Worm (Caenorhabditis elegans) whole organism, L2 larva: ENCODE measurements around the gene H10E21.4.

Source experiments
- C34F6.9 ChIP-seq: fragments of 150-350 bp; optimal IDR thresholded peaks from 2 replicates; lab custom pipeline; 2014; ENCODE audit warnings: missing biosample characterization, missing genetic modification characterization
- Y55F3AM.14 ChIP-seq: fragments of 200-800 bp; sonication (Bioruptor generic); optimal IDR thresholded peaks from 2 replicates; lab custom pipeline; 2018; ENCODE audit warnings: mild to moderate bottlenecking, missing genetic modification characterization, missing compliant biosample characterization
- ZK546.5 ChIP-seq: sonication (generic microtip); optimal IDR thresholded peaks from 2 replicates; lab custom pipeline; 2017; ENCODE audit warnings: missing biosample characterization, missing genetic modification characterization
- alr-1 ChIP-seq: fragments of 150-350 bp; optimal IDR thresholded peaks from 2 replicates; lab custom pipeline; 2014; ENCODE audit warnings: missing biosample characterization, missing genetic modification characterization
- ama-1 ChIP-seq: fragments of 150-350 bp; optimal IDR thresholded peaks from 2 replicates; lab custom pipeline; 2018; ENCODE audit warnings: inconsistent platforms
- blmp-1 ChIP-seq: sonication (generic microtip); optimal IDR thresholded peaks from 2 replicates; lab custom pipeline; 2017; ENCODE audit warnings: missing genetic modification characterization, mild to moderate bottlenecking, missing compliant biosample characterization, antibody characterized with exemption, moderate library complexity; ENCODE audit not compliant: insufficient read depth
- ceh-16 ChIP-seq: fragments of 150-350 bp; optimal IDR thresholded peaks from 2 replicates; lab custom pipeline; 2014; ENCODE audit warnings: missing biosample characterization, missing genetic modification characterization
- ceh-82 ChIP-seq: fragments of 150-350 bp; optimal IDR thresholded peaks from 2 replicates; lab custom pipeline; 2014; ENCODE audit warnings: missing biosample characterization, missing genetic modification characterization
- dmd-4 ChIP-seq: sonication (generic microtip); optimal IDR thresholded peaks from 2 replicates; lab custom pipeline; 2017; ENCODE audit warnings: missing biosample characterization, missing genetic modification characterization
- egl-27 ChIP-seq: sonication (generic microtip); optimal IDR thresholded peaks from 3 replicates; lab custom pipeline; 2017; ENCODE audit warnings: missing biosample characterization, missing genetic modification reagents, missing genetic modification characterization
- elt-1 ChIP-seq: fragments of 150-350 bp; optimal IDR thresholded peaks from 2 replicates; lab custom pipeline; 2014; ENCODE audit warnings: missing biosample characterization, missing genetic modification characterization
- elt-3 ChIP-seq: sonication (generic microtip); optimal IDR thresholded peaks from 2 replicates; lab custom pipeline; 2017; ENCODE audit warnings: missing biosample characterization, missing genetic modification characterization
- gmeb-1 ChIP-seq: fragments of 150-350 bp; optimal IDR thresholded peaks from 2 replicates; lab custom pipeline; 2014; ENCODE audit warnings: missing biosample characterization, missing genetic modification characterization
- lin-13 ChIP-seq: fragments of 150-350 bp; optimal IDR thresholded peaks from 2 replicates; lab custom pipeline; 2014; ENCODE audit warnings: missing biosample characterization, missing genetic modification reagents, missing genetic modification characterization
- lin-39 ChIP-seq: fragments of 150-350 bp; optimal IDR thresholded peaks from 2 replicates; lab custom pipeline; 2014; ENCODE audit warnings: missing biosample characterization, missing genetic modification reagents, missing genetic modification characterization
- lsy-2 ChIP-seq, 2 experiments: fragments of 150-350 bp in 1 of 2; sonication (generic microtip) in 1 of 2; optimal IDR thresholded peaks; 2 replicates each; lab custom pipeline; 2014 to 2017; ENCODE audit warnings: missing biosample characterization in 2 of 2, missing genetic modification characterization in 2 of 2
- mab-5 ChIP-seq: fragments of 150-350 bp; optimal IDR thresholded peaks from 2 replicates; lab custom pipeline; 2014; ENCODE audit warnings: missing biosample characterization, missing genetic modification characterization
- mbf-1 ChIP-seq: sonication (generic microtip); optimal IDR thresholded peaks from 2 replicates; lab custom pipeline; 2017; ENCODE audit warnings: missing biosample characterization, missing genetic modification characterization
- mdl-1 ChIP-seq, 2 experiments: fragments of 150-350 bp in 1 of 2; sonication (generic microtip) in 1 of 2; optimal IDR thresholded peaks; 2 replicates each; lab custom pipeline; 2017; ENCODE audit warnings: missing biosample characterization in 2 of 2, missing genetic modification characterization in 2 of 2
- nhr-10 ChIP-seq: sonication (generic microtip); optimal IDR thresholded peaks from 2 replicates; lab custom pipeline; 2017; ENCODE audit warnings: missing biosample characterization, missing genetic modification characterization
- nhr-12 ChIP-seq: fragments of 150-350 bp; optimal IDR thresholded peaks from 2 replicates; lab custom pipeline; 2014; ENCODE audit warnings: missing biosample characterization, missing genetic modification characterization
- nhr-129 ChIP-seq: fragments of 150-350 bp; optimal IDR thresholded peaks from 2 replicates; lab custom pipeline; 2014; ENCODE audit warnings: missing biosample characterization, missing genetic modification characterization
- nhr-237 ChIP-seq: fragments of 150-350 bp; optimal IDR thresholded peaks from 2 replicates; lab custom pipeline; 2014; ENCODE audit warnings: missing biosample characterization, missing genetic modification characterization
- nhr-25 ChIP-seq: fragments of 150-350 bp; sonication (generic microtip); optimal IDR thresholded peaks from 3 replicates; lab custom pipeline; 2014; ENCODE audit warnings: missing biosample characterization, missing genetic modification characterization
- nhr-6 ChIP-seq: fragments of 150-350 bp; optimal IDR thresholded peaks from 2 replicates; lab custom pipeline; 2014; ENCODE audit warnings: missing biosample characterization, missing genetic modification characterization
- peb-1 ChIP-seq: fragments of 150-350 bp; optimal IDR thresholded peaks from 2 replicates; lab custom pipeline; 2014; ENCODE audit warnings: missing biosample characterization, missing genetic modification characterization
- sem-4 ChIP-seq: fragments of 150-350 bp; optimal IDR thresholded peaks from 2 replicates; lab custom pipeline; 2014; ENCODE audit warnings: missing biosample characterization, missing genetic modification reagents, missing genetic modification characterization
- skn-1 ChIP-seq: sonication (generic microtip); optimal IDR thresholded peaks from 2 replicates; lab custom pipeline; 2017; ENCODE audit warnings: missing biosample characterization, missing genetic modification characterization
- sma-3 ChIP-seq: sonication (generic microtip); optimal IDR thresholded peaks from 2 replicates; lab custom pipeline; 2016; ENCODE audit warnings: missing genetic modification reagents, missing genetic modification characterization, missing compliant biosample characterization
- sma-9 ChIP-seq, 2 experiments: fragments of 150-350 bp in 1 of 2; sonication (generic microtip) in 1 of 2; optimal IDR thresholded peaks; 2 replicates each; lab custom pipeline; 2014 to 2016; ENCODE audit warnings: missing genetic modification characterization in 2 of 2, mild to moderate bottlenecking in 1 of 2, missing biosample characterization in 1 of 2, missing compliant biosample characterization in 1 of 2, missing genetic modification reagents in 1 of 2, moderate library complexity in 1 of 2
- unc-39 ChIP-seq: fragments of 150-350 bp; optimal IDR thresholded peaks from 2 replicates; lab custom pipeline; 2014; ENCODE audit warnings: missing biosample characterization, missing genetic modification characterization
- ztf-11 ChIP-seq: sonication (generic microtip); optimal IDR thresholded peaks from 2 replicates; lab custom pipeline; 2017; ENCODE audit warnings: missing biosample characterization, missing genetic modification characterization
- ztf-4 ChIP-seq: fragments of 150-350 bp; optimal IDR thresholded peaks from 2 replicates; lab custom pipeline; 2014; ENCODE audit warnings: missing biosample characterization, missing genetic modification characterization

The H10E21.4 gene

ce11 chrIII:41484-41883 is 22.0 kb upstream of the H10E21.4 start:
- TF ChIP-seq elt-1 (tag; lab: Kevin White, UChicago) (no peak), gmeb-1 (no peak), alr-1 (no peak), sem-4 (tag; lab: Kevin White, UChicago) (no peak), blmp-1 (no peak), nhr-25 (tag; lab: Kevin White, UChicago) (no peak), mdl-1 (tag; optimal IDR thresholded peaks at IDR 0.05; lab: Kevin White, UChicago) (no peak), lin-39 (no peak), ZK546.5 (tag; lab: Kevin White, UChicago) (no peak), peb-1 (no peak), nhr-12 (tag; lab: Kevin White, UChicago) (no peak), lsy-2 (tag; optimal IDR thresholded peaks at IDR 0.05; lab: Kevin White, UChicago) (no peak), sma-9 (GFP tag; optimal IDR thresholded peaks at IDR 0.05; lab: Kevin White, UChicago) (no peak), sma-9 (tag; optimal IDR thresholded peaks at IDR 0.05; lab: Kevin White, UChicago) (no peak), nhr-237 (tag; lab: Kevin White, UChicago) (no peak), unc-39 (tag; lab: Kevin White, UChicago) (no peak), skn-1 (tag; lab: Kevin White, UChicago) (no peak), dmd-4 (no peak), Y55F3AM.14 (GFP tag; lab: Kevin White, UChicago) (no peak), mbf-1 (tag; lab: Kevin White, UChicago) (no peak)

- TF ChIP-seq blmp-1 = peak; percentile 3
- no peak for TF ChIP-seq nhr-10 (tag; lab: Kevin White, UChicago)
Observed at ce11 chrIII:40580-41113, 21.2 kb upstream of the H10E21.4 start, which contains the start of gene col-88. TSS of gene col-88 (plus strand) at chrIII:41063.

- no peak for TF ChIP-seq nhr-237 (tag; lab: Kevin White, UChicago)
Observed at ce11 chrIII:39516-39915, 20.0 kb upstream of the H10E21.4 start.

- TF ChIP-seq elt-3 = no peak
- TF ChIP-seq nhr-12 (tag; lab: Kevin White, UChicago) = no peak
- no peak for TF ChIP-seq sem-4 (tag; lab: Kevin White, UChicago)
- TF ChIP-seq mdl-1 (tag; optimal IDR thresholded peaks at IDR 0.05; lab: Kevin White, UChicago) = no peak
- TF ChIP-seq nhr-129 (tag; lab: Kevin White, UChicago) = no peak
- TF ChIP-seq C34F6.9 = no peak
- no peak for TF ChIP-seq gmeb-1
- no peak for TF ChIP-seq nhr-10 (tag; lab: Kevin White, UChicago)
- TF ChIP-seq ama-1 (lab: Kevin White, UChicago) = no peak
- TF ChIP-seq ztf-4 (tag; lab: Kevin White, UChicago) = no peak
- TF ChIP-seq sma-3 (GFP tag; lab: Kevin White, UChicago) = no peak
- no peak for TF ChIP-seq nhr-237 (tag; lab: Kevin White, UChicago)
- no peak for TF ChIP-seq ztf-11 (tag; lab: Kevin White, UChicago)
- no peak for TF ChIP-seq ceh-16 (tag; lab: Kevin White, UChicago)
- TF ChIP-seq lin-13 (GFP tag; lab: Kevin White, UChicago) = no peak
- TF ChIP-seq nhr-25 (tag; lab: Kevin White, UChicago) = no peak
- TF ChIP-seq nhr-6 = no peak
- TF ChIP-seq, all 48 proteins: peak for 0
Observed at ce11 chrIII:38117-38516, 18.6 kb upstream of the H10E21.4 start, which contains the start of gene clp-10. TSS of gene clp-10 (minus strand) at chrIII:38217.

ce11 chrIII:33257-33656 is 13.8 kb upstream of the H10E21.4 start:
- TF ChIP-seq ztf-4 (tag; lab: Kevin White, UChicago) = no peak
- no peak for TF ChIP-seq lin-39
- no peak for TF ChIP-seq ZK546.5 (tag; lab: Kevin White, UChicago)

ce11 chrIII:31600-31999 is 12.1 kb upstream of the H10E21.4 start:
- TF ChIP-seq Y55F3AM.14 (GFP tag; lab: Kevin White, UChicago) = no peak
- TF ChIP-seq C34F6.9 = peak; percentile 8
- no peak for TF ChIP-seq egl-27 (tag; lab: Kevin White, UChicago)
- no peak for TF ChIP-seq mab-5
- no peak for TF ChIP-seq ztf-11 (tag; lab: Kevin White, UChicago)
- no peak for TF ChIP-seq ceh-82 (tag; lab: Kevin White, UChicago)
- TF ChIP-seq, all 48 proteins: peak for 1
